Fruit fly (Drosophila melanogaster) whole organism, embryonic: ENCODE data around the gene KFase.
A peak's percentile ranks its signal among the peaks of the same experiment; 100 is the strongest.

Source experiments
- Aef1 ChIP-seq: fragments of 200-800 bp; sonication (Bioruptor generic); IDR thresholded peaks from 3 replicates; pipeline ENCODE4 v1.3.6; 2022; ENCODE audit warnings: missing biosample characterization, missing genetic modification characterization
- Atf6 ChIP-seq: fragments of 200-800 bp; sonication (Bioruptor generic); IDR thresholded peaks from 2 replicates; pipeline ENCODE4 v1.3.6; 2022; ENCODE audit warnings: missing biosample characterization, missing genetic modification characterization
- B-H2 ChIP-seq: fragments of 200-800 bp; sonication (Bioruptor generic); optimal IDR thresholded peaks from 2 replicates; lab custom pipeline; 2018; ENCODE audit warnings: missing biosample characterization, mild to moderate bottlenecking, missing genetic modification characterization
- BEAF-32 ChIP-seq: fragments of 200-800 bp; sonication (Bioruptor generic); optimal IDR thresholded peaks from 3 replicates; lab custom pipeline; 2017; ENCODE audit warnings: missing biosample characterization, missing genetic modification characterization, mild to moderate bottlenecking, moderate library complexity, missing genetic modification reagents
- Bgb ChIP-seq: fragments of 200-800 bp; sonication (Bioruptor generic); IDR thresholded peaks from 2 replicates; pipeline ENCODE4 v1.3.6; 2022; ENCODE audit warnings: missing biosample characterization, missing genetic modification characterization; ENCODE audit not compliant: partially characterized antibody
- CG10267 ChIP-seq: fragments of 200-800 bp; sonication (Bioruptor generic); optimal IDR thresholded peaks from 2 replicates; lab custom pipeline; 2018; ENCODE audit warnings: missing biosample characterization, mild to moderate bottlenecking, missing genetic modification characterization, moderate library complexity
- CG10462 ChIP-seq: fragments of 200-800 bp; sonication (Bioruptor generic); optimal IDR thresholded peaks from 2 replicates; lab custom pipeline; 2016; ENCODE audit warnings: missing biosample characterization, missing genetic modification characterization
- CG11504 ChIP-seq: fragments of 200-800 bp; sonication (Bioruptor generic); optimal IDR thresholded peaks from 3 replicates; lab custom pipeline; 2019; ENCODE audit warnings: missing biosample characterization, mild to moderate bottlenecking, missing genetic modification characterization, moderate library complexity
- CG12391 ChIP-seq: fragments of 200-800 bp; sonication (Bioruptor generic); optimal IDR thresholded peaks from 3 replicates; lab custom pipeline; 2018; ENCODE audit warnings: missing biosample characterization, mild to moderate bottlenecking, missing genetic modification characterization, moderate library complexity
- CG14710 ChIP-seq: fragments of 200-800 bp; sonication (Bioruptor generic); optimal IDR thresholded peaks from 3 replicates; lab custom pipeline; 2019; ENCODE audit warnings: missing biosample characterization, mild to moderate bottlenecking, missing genetic modification characterization, moderate library complexity
- CG14965 ChIP-seq: fragments of 200-800 bp; sonication (Bioruptor generic); optimal IDR thresholded peaks from 2 replicates; lab custom pipeline; 2016; ENCODE audit warnings: missing biosample characterization, missing genetic modification characterization, borderline replicate concordance
- CG17829 ChIP-seq: fragments of 200-800 bp; optimal IDR thresholded peaks from 2 replicates; lab custom pipeline; 2019; ENCODE audit warnings: missing biosample characterization, mild to moderate bottlenecking, missing genetic modification characterization, moderate library complexity
- CG2116 ChIP-seq: fragments of 200-800 bp; sonication (Bioruptor generic); optimal IDR thresholded peaks from 3 replicates; lab custom pipeline; 2018; ENCODE audit warnings: missing biosample characterization, mild to moderate bottlenecking, missing genetic modification characterization
- CG2678 ChIP-seq: fragments of 200-800 bp; sonication (Bioruptor generic); optimal IDR thresholded peaks from 3 replicates; lab custom pipeline; 2019; ENCODE audit warnings: missing biosample characterization, mild to moderate bottlenecking, missing genetic modification characterization, moderate library complexity
- CG31388 ChIP-seq: fragments of 200-800 bp; sonication (Bioruptor generic); optimal IDR thresholded peaks from 2 replicates; lab custom pipeline; 2016; ENCODE audit warnings: missing biosample characterization, missing genetic modification characterization
- CG33213 ChIP-seq: fragments of 200-800 bp; sonication (Bioruptor generic); optimal IDR thresholded peaks from 3 replicates; lab custom pipeline; 2016; ENCODE audit warnings: missing biosample characterization, missing genetic modification characterization
- CG3847 ChIP-seq: fragments of 200-800 bp; sonication (Bioruptor generic); IDR thresholded peaks from 2 replicates; pipeline ENCODE4 v1.3.6; 2022; ENCODE audit warnings: missing biosample characterization, missing genetic modification characterization
- CG3995 ChIP-seq: fragments of 200-800 bp; sonication (Bioruptor generic); optimal IDR thresholded peaks from 3 replicates; lab custom pipeline; 2016; ENCODE audit warnings: missing biosample characterization, missing genetic modification characterization
- CG8924 ChIP-seq: fragments of 200-800 bp; optimal IDR thresholded peaks from 3 replicates; lab custom pipeline; 2019; ENCODE audit warnings: missing biosample characterization, mild to moderate bottlenecking, missing genetic modification characterization, moderate library complexity
- CHES-1-like ChIP-seq: fragments of 200-800 bp; sonication (Bioruptor generic); optimal IDR thresholded peaks from 2 replicates; lab custom pipeline; 2016; ENCODE audit warnings: missing biosample characterization, missing genetic modification characterization
- CTCF ChIP-seq: fragments of 200-800 bp; sonication (Bioruptor generic); optimal IDR thresholded peaks from 2 replicates; lab custom pipeline; 2017; ENCODE audit warnings: missing biosample characterization, mild to moderate bottlenecking, missing genetic modification characterization, moderate library complexity
- Dp ChIP-seq: fragments of 200-800 bp; sonication (Bioruptor generic); optimal IDR thresholded peaks from 2 replicates; lab custom pipeline; 2018; ENCODE audit warnings: missing biosample characterization, mild to moderate bottlenecking, missing genetic modification characterization, moderate library complexity
- Ets97D ChIP-seq: fragments of 200-800 bp; sonication (Bioruptor generic); optimal IDR thresholded peaks from 3 replicates; lab custom pipeline; 2016; ENCODE audit warnings: missing biosample characterization, missing genetic modification characterization
- HLH54F ChIP-seq: fragments of 200-800 bp; sonication (Bioruptor generic); optimal IDR thresholded peaks from 3 replicates; lab custom pipeline; 2016; ENCODE audit warnings: missing biosample characterization, missing genetic modification characterization
- Hmr ChIP-seq: fragments of 200-800 bp; sonication (Bioruptor generic); optimal IDR thresholded peaks from 3 replicates; lab custom pipeline; 2017; ENCODE audit warnings: mild to moderate bottlenecking, missing biosample characterization, missing genetic modification reagents, missing genetic modification characterization
- MBD-R2 ChIP-seq: fragments of 200-800 bp; sonication (Bioruptor generic); IDR thresholded peaks from 2 replicates; pipeline ENCODE4 v1.3.6; 2022; ENCODE audit warnings: missing biosample characterization, missing genetic modification characterization
- MESR4 ChIP-seq: fragments of 200-800 bp; sonication (Bioruptor generic); optimal IDR thresholded peaks from 2 replicates; lab custom pipeline; 2018; ENCODE audit warnings: missing biosample characterization, mild to moderate bottlenecking, missing genetic modification characterization, moderate library complexity
- Nf-YC ChIP-seq: fragments of 200-800 bp; optimal IDR thresholded peaks from 3 replicates; lab custom pipeline; 2019; ENCODE audit warnings: missing biosample characterization, mild to moderate bottlenecking, missing genetic modification characterization, moderate library complexity
- Rfx ChIP-seq: fragments of 200-800 bp; sonication (Bioruptor generic); IDR thresholded peaks from 2 replicates; pipeline ENCODE4 v1.3.6; 2022; ENCODE audit warnings: missing biosample characterization, missing genetic modification characterization
- Sry-δ ChIP-seq: fragments of 200-800 bp; sonication (Bioruptor generic); optimal IDR thresholded peaks from 2 replicates; lab custom pipeline; 2016; ENCODE audit warnings: missing biosample characterization, missing genetic modification characterization
- TFAM ChIP-seq: fragments of 200-800 bp; sonication (Bioruptor generic); optimal IDR thresholded peaks from 2 replicates; lab custom pipeline; 2017; ENCODE audit warnings: missing biosample characterization, missing genetic modification characterization, inconsistent platforms
- ato ChIP-seq: fragments of 200-800 bp; sonication (Bioruptor generic); IDR thresholded peaks from 2 replicates; pipeline ENCODE4 v1.3.6; 2022; ENCODE audit warnings: missing biosample characterization, missing genetic modification characterization; ENCODE audit not compliant: partially characterized antibody
- bcd ChIP-seq: fragments of 200-800 bp; sonication (Bioruptor generic); optimal IDR thresholded peaks from 2 replicates; lab custom pipeline; 2017; ENCODE audit warnings: missing biosample characterization, mild to moderate bottlenecking, missing genetic modification characterization
- bowl ChIP-seq: fragments of 200-800 bp; sonication (Bioruptor generic); IDR thresholded peaks from 2 replicates; pipeline ENCODE4 v1.3.6; 2022; ENCODE audit warnings: missing biosample characterization, missing genetic modification characterization
- chn ChIP-seq: fragments of 200-800 bp; sonication (Bioruptor generic); optimal IDR thresholded peaks from 2 replicates; lab custom pipeline; 2016; ENCODE audit warnings: missing biosample characterization, missing genetic modification characterization
- ci ChIP-seq: fragments of 200-800 bp; sonication (Bioruptor generic); IDR thresholded peaks from 3 replicates; pipeline ENCODE4 v1.3.6; 2022; ENCODE audit warnings: missing biosample characterization, missing genetic modification characterization
- da ChIP-seq: fragments of 200-800 bp; sonication (Bioruptor generic); optimal IDR thresholded peaks from 2 replicates; lab custom pipeline; 2016; ENCODE audit warnings: missing biosample characterization, missing genetic modification characterization
- en ChIP-seq: fragments of 200-800 bp; sonication (Bioruptor generic); optimal IDR thresholded peaks from 2 replicates; lab custom pipeline; 2016; ENCODE audit warnings: missing biosample characterization, missing genetic modification characterization
- exex ChIP-seq: fragments of 200-800 bp; sonication (Bioruptor generic); optimal IDR thresholded peaks from 4 replicates; lab custom pipeline; 2018; ENCODE audit warnings: missing biosample characterization, mild to moderate bottlenecking, missing genetic modification characterization, moderate library complexity
- ftz-f1 ChIP-seq: fragments of 200-800 bp; sonication (Bioruptor generic); optimal IDR thresholded peaks from 2 replicates; lab custom pipeline; 2016; ENCODE audit warnings: missing biosample characterization, missing genetic modification characterization
- gro ChIP-seq: fragments of 200-800 bp; sonication (Bioruptor generic); optimal IDR thresholded peaks from 2 replicates; lab custom pipeline; 2016; ENCODE audit warnings: missing biosample characterization, missing genetic modification characterization
- kah ChIP-seq: fragments of 200-800 bp; sonication (Bioruptor generic); optimal IDR thresholded peaks from 2 replicates; lab custom pipeline; 2018; ENCODE audit warnings: missing biosample characterization, mild to moderate bottlenecking, missing genetic modification characterization
- ken ChIP-seq: fragments of 200-800 bp; sonication (Bioruptor generic); IDR thresholded peaks from 3 replicates; pipeline ENCODE4 v1.3.6; 2022; ENCODE audit warnings: missing biosample characterization, missing genetic modification characterization
- mirr ChIP-seq: fragments of 200-800 bp; sonication (Bioruptor generic); optimal IDR thresholded peaks from 3 replicates; lab custom pipeline; 2018; ENCODE audit warnings: missing biosample characterization, mild to moderate bottlenecking, missing genetic modification characterization
- onecut ChIP-seq: fragments of 200-800 bp; sonication (Bioruptor generic); IDR thresholded peaks from 2 replicates; pipeline ENCODE4 v1.3.6; 2022; ENCODE audit warnings: missing biosample characterization, missing genetic modification characterization
- p53 ChIP-seq: fragments of 200-800 bp; sonication (Bioruptor generic); optimal IDR thresholded peaks from 2 replicates; lab custom pipeline; 2016; ENCODE audit warnings: missing biosample characterization, missing genetic modification characterization
- sob ChIP-seq: fragments of 200-800 bp; sonication (Bioruptor generic); IDR thresholded peaks from 2 replicates; pipeline ENCODE4 v1.3.6; 2022; ENCODE audit warnings: missing biosample characterization, missing genetic modification characterization
- tin ChIP-seq: fragments of 200-800 bp; sonication (Bioruptor generic); optimal IDR thresholded peaks from 3 replicates; lab custom pipeline; 2016; ENCODE audit warnings: missing biosample characterization, missing genetic modification characterization
- toy ChIP-seq: fragments of 200-800 bp; sonication (Bioruptor generic); IDR thresholded peaks from 2 replicates; pipeline ENCODE4 v1.3.6; 2022; ENCODE audit warnings: missing biosample characterization, missing genetic modification characterization
- vvl ChIP-seq: fragments of 200-800 bp; sonication (Bioruptor generic); IDR thresholded peaks from 2 replicates; pipeline ENCODE4 v1.3.6; 2022; ENCODE audit warnings: missing biosample characterization, missing genetic modification characterization
- z ChIP-seq: fragments of 200-800 bp; sonication (Bioruptor generic); IDR thresholded peaks from 3 replicates; pipeline ENCODE4 v1.3.6; 2022; ENCODE audit warnings: missing biosample characterization, missing genetic modification characterization
- zen ChIP-seq: fragments of 200-800 bp; sonication (Bioruptor generic); optimal IDR thresholded peaks from 3 replicates; lab custom pipeline; 2018; ENCODE audit warnings: missing biosample characterization, mild to moderate bottlenecking, missing genetic modification characterization, moderate library complexity

Gene KFase

DNA sequence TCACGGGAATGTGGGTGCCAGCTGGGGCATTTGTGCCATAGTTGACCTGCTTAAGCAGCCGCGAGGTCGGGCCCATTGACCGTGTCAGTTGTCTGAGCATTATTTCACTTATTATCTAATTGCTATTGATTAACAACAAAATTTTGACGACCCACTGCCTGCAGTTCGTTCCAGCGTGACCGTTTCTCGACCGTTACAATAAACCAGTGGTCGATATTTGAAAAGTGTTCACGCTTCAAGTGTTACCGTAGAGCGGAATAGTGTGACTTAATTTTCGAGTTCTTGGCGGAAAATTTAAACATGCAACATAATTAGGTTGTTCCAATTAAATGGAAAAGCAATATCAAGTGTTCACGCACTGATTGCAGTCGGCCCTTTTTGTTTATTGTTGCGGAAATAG, 21.0 kb downstream of the KFase start, which contains the start of gene HemK1 (continued):
- no peak for TF ChIP-seq toy
- TF ChIP-seq bowl: no peak
- no peak for TF ChIP-seq da (GFP tag; lab: Kevin White, UChicago)
- TF ChIP-seq Ets97D: peak; percentile 64
- peak; percentile 0 for TF ChIP-seq mirr (GFP tag; lab: Kevin White, UChicago)
- peak; percentile 17 for TF ChIP-seq exex (tag; lab: Kevin White, UChicago)
- 0 out of 2 replicates have a peak, but pooled peaks have one; percentile 21 for TF ChIP-seq Atf6 (GFP tag; lab: Robert Waterston, UW)
- peak; percentile 41; the same call in 1 of the 2 replicates for TF ChIP-seq vvl (GFP tag; lab: Robert Waterston, UW)
- peak; percentile 3 for TF ChIP-seq CG8924 (tag; lab: Kevin White, UChicago)
- peak; percentile 72 for TF ChIP-seq CG14710 (tag; lab: Kevin White, UChicago)
- TF ChIP-seq CG11504 (tag; lab: Kevin White, UChicago): peak; percentile 42
- peak; percentile 98 for TF ChIP-seq Dp (GFP tag; lab: Kevin White, UChicago)
- no peak for TF ChIP-seq TFAM
- peak; percentile 45 for TF ChIP-seq CG10267 (tag; lab: Kevin White, UChicago)
- TF ChIP-seq zen (tag; lab: Kevin White, UChicago): peak; percentile 28
- peak; percentile 18 for TF ChIP-seq CG2678 (tag; lab: Kevin White, UChicago)
- no peak for TF ChIP-seq ken (GFP tag; lab: Robert Waterston, UW)
- TF ChIP-seq en (GFP tag; lab: Kevin White, UChicago): no peak
- TF ChIP-seq chn (GFP tag; lab: Kevin White, UChicago): peak; percentile 19
- TF ChIP-seq CG31388 (GFP tag; lab: Kevin White, UChicago): no peak
- peak; percentile 69 for TF ChIP-seq BEAF-32 (GFP tag; lab: Kevin White, UChicago)
- TF ChIP-seq CTCF (GFP tag; lab: Kevin White, UChicago): peak; percentile 42
- peak; percentile 75 for TF ChIP-seq MESR4
- TF ChIP-seq Aef1 (GFP tag; lab: Robert Waterston, UW): no peak
- TF ChIP-seq CHES-1-like: peak; percentile 2
- peak; percentile 70 for TF ChIP-seq Bgb (GFP tag; lab: Robert Waterston, UW)
- TF ChIP-seq HLH54F (GFP tag; lab: Kevin White, UChicago): peak; percentile 7
- TF ChIP-seq CG12391 (tag; lab: Kevin White, UChicago): peak; percentile 42
- TF ChIP-seq B-H2 (GFP tag; lab: Kevin White, UChicago): peak; percentile 28
- TF ChIP-seq ci (GFP tag; lab: Robert Waterston, UW): 0 out of 3 replicates have a peak, but pooled peaks have one; percentile 34
- TF ChIP-seq z: no peak
- TF ChIP-seq Nf-YC (tag; lab: Kevin White, UChicago): peak; percentile 17
- TF ChIP-seq CG14965 (GFP tag; lab: Kevin White, UChicago): no peak
- TF ChIP-seq tin (GFP tag; lab: Kevin White, UChicago): no peak
- peak; percentile 55 for TF ChIP-seq Sry-δ (GFP tag; lab: Kevin White, UChicago)
- TF ChIP-seq CG3995: peak; percentile 50
- no peak for TF ChIP-seq bcd (GFP tag; lab: Kevin White, UChicago)
- TF ChIP-seq p53: peak; percentile 4
- TF ChIP-seq onecut (GFP tag; lab: Robert Waterston, UW): peak; percentile 78
- TF ChIP-seq CG10462 (GFP tag; lab: Kevin White, UChicago): no peak
- TF ChIP-seq MBD-R2: peak; percentile 86
- peak; percentile 33 for TF ChIP-seq kah (GFP tag; lab: Kevin White, UChicago)
- peak; percentile 40; the same call in 1 of the 2 replicates for TF ChIP-seq Rfx
- peak; percentile 97 for TF ChIP-seq ftz-f1
- TF ChIP-seq CG3847 (GFP tag; lab: Robert Waterston, UW): peak; percentile 57
- 0 out of 2 replicates have a peak, but pooled peaks have one; percentile 23 for TF ChIP-seq sob
- peak; percentile 75 for TF ChIP-seq CG33213
- TF ChIP-seq ato (GFP tag; lab: Robert Waterston, UW): 0 out of 2 replicates have a peak, but pooled peaks have one; percentile 45
- TF ChIP-seq CG2116 (GFP tag; lab: Kevin White, UChicago): peak; percentile 42
- TF ChIP-seq gro (GFP tag; lab: Kevin White, UChicago): peak; percentile 40
- TF ChIP-seq Hmr: peak; percentile 46
- peak; percentile 5 for TF ChIP-seq CG17829
